Fruit fly (Drosophila melanogaster) whole organism, embryonic: ENCODE results near the gene HDAC6.
A peak's percentile ranks its signal among the peaks of the same experiment; 100 is the strongest.

Experiments used
- ATbp ChIP-seq: fragments of 200-800 bp; sonication (Bioruptor generic); optimal IDR thresholded peaks from 2 replicates; lab custom pipeline; 2017; ENCODE audit warnings: missing biosample characterization, mild to moderate bottlenecking, missing genetic modification characterization, missing genetic modification reagents
- Antp ChIP-seq: fragments of 200-800 bp; sonication (Bioruptor generic); optimal IDR thresholded peaks from 3 replicates; lab custom pipeline; 2016; ENCODE audit warnings: missing biosample characterization, missing genetic modification characterization
- Bteb2 ChIP-seq: fragments of 200-800 bp; sonication (Bioruptor generic); optimal IDR thresholded peaks from 2 replicates; lab custom pipeline; 2016; ENCODE audit warnings: missing biosample characterization, missing genetic modification characterization
- CG10979 ChIP-seq: fragments of 200-800 bp; sonication (Bioruptor generic); optimal IDR thresholded peaks from 2 replicates; lab custom pipeline; 2018; ENCODE audit warnings: missing biosample characterization, mild to moderate bottlenecking, missing genetic modification characterization, moderate library complexity
- CG1233 ChIP-seq: fragments of 200-800 bp; sonication (Bioruptor generic); optimal IDR thresholded peaks from 4 replicates; lab custom pipeline; 2018; ENCODE audit warnings: missing biosample characterization, mild to moderate bottlenecking, missing genetic modification characterization
- CG13287 ChIP-seq: fragments of 200-800 bp; sonication (Bioruptor generic); IDR thresholded peaks from 2 replicates; pipeline ENCODE4 v1.3.6; 2022; ENCODE audit warnings: missing biosample characterization, missing genetic modification characterization; ENCODE audit not compliant: partially characterized antibody
- CG14441 ChIP-seq: fragments of 200-800 bp; sonication (Bioruptor generic); IDR thresholded peaks from 2 replicates; pipeline ENCODE4 v1.3.6; 2022; ENCODE audit warnings: missing biosample characterization, missing genetic modification characterization
- CG15269 ChIP-seq: fragments of 200-800 bp; sonication (Bioruptor generic); optimal IDR thresholded peaks from 2 replicates; lab custom pipeline; 2018; ENCODE audit warnings: missing biosample characterization, mild to moderate bottlenecking, missing genetic modification characterization, moderate library complexity
- CG16813 ChIP-seq: fragments of 200-800 bp; sonication (Bioruptor generic); IDR thresholded peaks from 3 replicates; pipeline ENCODE4 v1.3.6; 2022; ENCODE audit warnings: missing biosample characterization, missing genetic modification characterization; ENCODE audit not compliant: partially characterized antibody
- CG18619 ChIP-seq: fragments of 200-800 bp; sonication (Bioruptor generic); optimal IDR thresholded peaks from 3 replicates; lab custom pipeline; 2017; ENCODE audit warnings: missing biosample characterization, mild to moderate bottlenecking, missing genetic modification characterization
- CG2678 ChIP-seq: fragments of 200-800 bp; sonication (Bioruptor generic); optimal IDR thresholded peaks from 3 replicates; lab custom pipeline; 2019; ENCODE audit warnings: missing biosample characterization, mild to moderate bottlenecking, missing genetic modification characterization, moderate library complexity
- CG2889 ChIP-seq: fragments of 200-800 bp; sonication (Bioruptor generic); IDR thresholded peaks from 3 replicates; pipeline ENCODE4 v1.3.6; 2022; ENCODE audit warnings: missing biosample characterization, missing genetic modification characterization
- CG3065 ChIP-seq: fragments of 200-800 bp; sonication (Bioruptor generic); optimal IDR thresholded peaks from 2 replicates; lab custom pipeline; 2016; ENCODE audit warnings: missing biosample characterization, missing genetic modification characterization
- CG32532 ChIP-seq: fragments of 200-800 bp; sonication (Bioruptor generic); IDR thresholded peaks from 2 replicates; pipeline ENCODE4 v1.3.6; 2022; ENCODE audit warnings: missing biosample characterization, missing genetic modification characterization
- CG34422 ChIP-seq: fragments of 200-800 bp; sonication (Bioruptor generic); IDR thresholded peaks from 3 replicates; pipeline ENCODE4 v1.3.6; 2022; ENCODE audit warnings: missing biosample characterization, missing genetic modification characterization
- CG3995 ChIP-seq: fragments of 200-800 bp; sonication (Bioruptor generic); optimal IDR thresholded peaks from 3 replicates; lab custom pipeline; 2016; ENCODE audit warnings: missing biosample characterization, missing genetic modification characterization
- CG4707 ChIP-seq: fragments of 200-800 bp; sonication (Bioruptor generic); optimal IDR thresholded peaks from 2 replicates; lab custom pipeline; 2018; ENCODE audit warnings: missing biosample characterization, mild to moderate bottlenecking, missing genetic modification characterization, moderate library complexity
- CG7928 ChIP-seq: fragments of 200-800 bp; sonication (Bioruptor generic); optimal IDR thresholded peaks from 2 replicates; lab custom pipeline; 2017; ENCODE audit warnings: missing biosample characterization, mild to moderate bottlenecking, missing genetic modification characterization
- CG9876 ChIP-seq: fragments of 200-800 bp; sonication (Bioruptor generic); optimal IDR thresholded peaks from 2 replicates; lab custom pipeline; 2016; ENCODE audit warnings: missing biosample characterization, missing genetic modification characterization
- CoRest ChIP-seq: fragments of 200-800 bp; sonication (Bioruptor generic); optimal IDR thresholded peaks from 3 replicates; lab custom pipeline; 2018; ENCODE audit warnings: missing biosample characterization, mild to moderate bottlenecking, missing genetic modification characterization, moderate library complexity
- Drgx ChIP-seq: fragments of 200-800 bp; sonication (Bioruptor generic); IDR thresholded peaks from 2 replicates; pipeline ENCODE4 v1.3.6; 2022; ENCODE audit warnings: missing biosample characterization, missing genetic modification characterization
- Eip74EF ChIP-seq, 2 experiments: fragments of 200-800 bp in 1 of 2; fragments of >200 bp in 1 of 2; sonication (Bioruptor generic) in 1 of 2; optimal IDR thresholded peaks; 2 replicates each; lab custom pipeline; 2017 to 2019; ENCODE audit warnings: missing biosample characterization in 2 of 2, missing genetic modification characterization in 2 of 2, mild to moderate bottlenecking in 1 of 2, moderate library complexity in 1 of 2
- Gsc ChIP-seq: fragments of 200-800 bp; sonication (Bioruptor generic); IDR thresholded peaks from 2 replicates; pipeline ENCODE4 v1.3.6; 2022; ENCODE audit warnings: missing biosample characterization, missing genetic modification characterization
- HHEX ChIP-seq: fragments of 200-800 bp; sonication (Bioruptor generic); optimal IDR thresholded peaks from 3 replicates; lab custom pipeline; 2017; ENCODE audit warnings: missing biosample characterization, mild to moderate bottlenecking, missing genetic modification characterization, missing genetic modification reagents
- HLH3B ChIP-seq: fragments of 200-800 bp; sonication (Bioruptor generic); IDR thresholded peaks from 2 replicates; pipeline ENCODE4 v1.3.6; 2022; ENCODE audit warnings: missing biosample characterization, missing genetic modification characterization
- Hsf ChIP-seq: fragments of 200-800 bp; sonication (Bioruptor generic); optimal IDR thresholded peaks from 3 replicates; lab custom pipeline; 2016; ENCODE audit warnings: missing biosample characterization, missing genetic modification characterization
- cato ChIP-seq: fragments of 200-800 bp; sonication (Bioruptor generic); optimal IDR thresholded peaks from 2 replicates; lab custom pipeline; 2016; ENCODE audit warnings: missing biosample characterization, missing genetic modification characterization, borderline replicate concordance
- cg ChIP-seq: fragments of 200-800 bp; sonication (Bioruptor generic); optimal IDR thresholded peaks from 3 replicates; lab custom pipeline; 2019; ENCODE audit warnings: missing biosample characterization, mild to moderate bottlenecking, missing genetic modification characterization, moderate library complexity
- ci ChIP-seq: fragments of 200-800 bp; sonication (Bioruptor generic); IDR thresholded peaks from 3 replicates; pipeline ENCODE4 v1.3.6; 2022; ENCODE audit warnings: missing biosample characterization, missing genetic modification characterization
- cwo ChIP-seq: fragments of 200-800 bp; sonication (Bioruptor generic); optimal IDR thresholded peaks from 3 replicates; lab custom pipeline; 2017; ENCODE audit warnings: missing biosample characterization, missing genetic modification characterization, mild to moderate bottlenecking, moderate library complexity, missing genetic modification reagents
- dm ChIP-seq: fragments of 200-800 bp; sonication (Bioruptor generic); optimal IDR thresholded peaks from 3 replicates; lab custom pipeline; 2016; ENCODE audit warnings: missing biosample characterization, missing genetic modification characterization
- eve ChIP-seq, 2 experiments: fragments of >200 bp; optimal IDR thresholded peaks; 2 replicates each; lab custom pipeline; 2017; ENCODE audit warnings: missing biosample characterization in 2 of 2, missing genetic modification characterization in 2 of 2
- fu2 ChIP-seq: fragments of 200-800 bp; sonication (Bioruptor generic); optimal IDR thresholded peaks from 2 replicates; lab custom pipeline; 2016; ENCODE audit warnings: missing biosample characterization, missing genetic modification characterization
- gem ChIP-seq: fragments of 200-800 bp; sonication (Bioruptor generic); optimal IDR thresholded peaks from 2 replicates; lab custom pipeline; 2019; ENCODE audit warnings: missing biosample characterization, mild to moderate bottlenecking, missing genetic modification characterization, moderate library complexity
- gsb ChIP-seq: fragments of 200-800 bp; sonication (Bioruptor generic); IDR thresholded peaks from 2 replicates; pipeline ENCODE4 v1.3.6; 2022; ENCODE audit warnings: missing biosample characterization, missing genetic modification characterization
- gt ChIP-seq: fragments of 200-800 bp; sonication (Bioruptor generic); IDR thresholded peaks from 2 replicates; pipeline ENCODE4 v1.3.6; 2022; ENCODE audit warnings: missing biosample characterization, missing genetic modification characterization
- kni ChIP-seq: fragments of 200-800 bp; sonication (Bioruptor generic); optimal IDR thresholded peaks from 3 replicates; lab custom pipeline; 2017; ENCODE audit warnings: mild to moderate bottlenecking, missing biosample characterization, missing genetic modification reagents, missing genetic modification characterization
- lov ChIP-seq, 2 experiments: fragments of 200-800 bp in 1 of 2; fragments of >200 bp in 1 of 2; sonication (Bioruptor generic) in 1 of 2; IDR thresholded peaks in 1 of 2; optimal IDR thresholded peaks in 1 of 2; 2 replicates in 1 of 2; 3 replicates in 1 of 2; pipeline versions ENCODE4 v1.3.6 to Lab custom; 2017 to 2022; ENCODE audit warnings: missing biosample characterization in 1 of 2, missing genetic modification characterization in 1 of 2
- maf-S ChIP-seq: fragments of 200-800 bp; sonication (Bioruptor generic); optimal IDR thresholded peaks from 2 replicates; lab custom pipeline; 2016; ENCODE audit warnings: missing biosample characterization, missing genetic modification characterization
- mirr ChIP-seq: fragments of 200-800 bp; sonication (Bioruptor generic); optimal IDR thresholded peaks from 3 replicates; lab custom pipeline; 2018; ENCODE audit warnings: missing biosample characterization, mild to moderate bottlenecking, missing genetic modification characterization
- nom ChIP-seq: fragments of 200-800 bp; sonication (Bioruptor generic); optimal IDR thresholded peaks from 2 replicates; lab custom pipeline; 2017; ENCODE audit warnings: missing biosample characterization, missing genetic modification characterization, mild to moderate bottlenecking, moderate library complexity, missing genetic modification reagents
- pnt ChIP-seq: fragments of 200-800 bp; sonication (Bioruptor generic); optimal IDR thresholded peaks from 3 replicates; lab custom pipeline; 2016; ENCODE audit warnings: missing biosample characterization, missing genetic modification characterization
- sens-2 ChIP-seq: fragments of 200-800 bp; sonication (Bioruptor generic); IDR thresholded peaks from 2 replicates; pipeline ENCODE4 v1.3.6; 2022; ENCODE audit warnings: missing biosample characterization, missing genetic modification characterization
- seq ChIP-seq: fragments of 200-800 bp; sonication (Bioruptor generic); IDR thresholded peaks from 2 replicates; pipeline ENCODE4 v1.3.6; 2022; ENCODE audit warnings: missing biosample characterization, missing genetic modification characterization
- sqz ChIP-seq: fragments of 200-800 bp; sonication (Bioruptor generic); optimal IDR thresholded peaks from 3 replicates; lab custom pipeline; 2018; ENCODE audit warnings: missing biosample characterization, mild to moderate bottlenecking, missing genetic modification characterization
- tin ChIP-seq: fragments of 200-800 bp; sonication (Bioruptor generic); optimal IDR thresholded peaks from 3 replicates; lab custom pipeline; 2016; ENCODE audit warnings: missing biosample characterization, missing genetic modification characterization
- zen2 ChIP-seq: fragments of 200-800 bp; sonication (Bioruptor generic); IDR thresholded peaks from 3 replicates; pipeline ENCODE4 v1.3.6; 2022; ENCODE audit warnings: missing biosample characterization, missing genetic modification characterization; ENCODE audit not compliant: partially characterized antibody
- zf30C ChIP-seq: fragments of 200-800 bp; sonication (Bioruptor generic); optimal IDR thresholded peaks from 3 replicates; lab custom pipeline; 2018; ENCODE audit warnings: missing biosample characterization, mild to moderate bottlenecking, missing genetic modification characterization

The HDAC6 gene

dm6 chrX:15383513-15384373 lies 50.6 kb downstream of the HDAC6 start (continued):
- TF ChIP-seq CG7928 (GFP tag; lab: Kevin White, UChicago) (no peak), kni (GFP tag; lab: Kevin White, UChicago) (peak; percentile 43), Gsc (GFP tag; lab: Robert Waterston, UW) (no peak), cg (peak; percentile 17), HHEX (GFP tag; lab: Kevin White, UChicago) (peak; percentile 58), Drgx (GFP tag; lab: Robert Waterston, UW) (no peak), gem (peak; percentile 77), CG2889 (GFP tag; lab: Robert Waterston, UW) (no peak), gt (GFP tag; lab: Robert Waterston, UW) (no peak), CG32532 (GFP tag; lab: Robert Waterston, UW) (no peak; the same call in 1 of the 2 replicates), CG34422 (GFP tag; lab: Robert Waterston, UW) (peak; percentile 41; the same call in 2 of the 3 replicates), Hsf (peak; percentile 31), CG1233 (no peak), sens-2 (no peak), sqz (peak; percentile 92), maf-S (no peak), CoRest (tag; lab: Kevin White, UChicago) (peak; percentile 68), dm (GFP tag; lab: Kevin White, UChicago) (no peak), mirr (no peak), pnt (no peak), seq (GFP tag; lab: Robert Waterston, UW) (peak; percentile 55; the same call in 1 of the 2 replicates), HLH3B (GFP tag; lab: Robert Waterston, UW) (peak; percentile 58), cato (no peak), Antp (no peak), CG9876 (GFP tag; lab: Kevin White, UChicago) (no peak), eve (GFP tag; optimal IDR thresholded peaks at IDR 0.05; lab: Kevin White, UChicago) (peak in 1 of 2 experiments; percentile 71), ci (GFP tag; lab: Robert Waterston, UW) (peak; percentile 49; the same call in 1 of the 3 replicates), CG16813 (GFP tag; lab: Robert Waterston, UW) (no peak), Bteb2 (GFP tag; lab: Kevin White, UChicago) (no peak), cwo (GFP tag; lab: Kevin White, UChicago) (peak; percentile 59), zf30C (GFP tag; lab: Kevin White, UChicago) (peak; percentile 68), ATbp (GFP tag; lab: Kevin White, UChicago) (peak; percentile 63), CG13287 (GFP tag; lab: Robert Waterston, UW) (no peak), CG18619 (peak; percentile 55), tin (GFP tag; lab: Kevin White, UChicago) (peak; percentile 22), lov (optimal IDR thresholded peaks at IDR 0.05; lab: Kevin White, UChicago) (no peak), lov (GFP tag; IDR thresholded peaks at IDR 0.05; lab: Robert Waterston, UW) (no peak), fu2 (GFP tag; lab: Kevin White, UChicago) (no peak), nom (GFP tag; lab: Kevin White, UChicago) (no peak), CG3995 (GFP tag; lab: Kevin White, UChicago) (no peak), CG4707 (no peak), CG10979 (tag; lab: Kevin White, UChicago) (peak; percentile 64), zen2 (GFP tag; lab: Robert Waterston, UW) (no peak), CG2678 (tag; lab: Kevin White, UChicago) (peak; percentile 77), Eip74EF (GFP tag; optimal IDR thresholded peaks at IDR 0.05; lab: Kevin White, UChicago) (peak in 1 of 2 experiments; percentile 51), CG14441 (GFP tag; lab: Robert Waterston, UW) (no peak), CG15269 (tag; lab: Kevin White, UChicago) (peak; percentile 71), gsb (GFP tag; lab: Robert Waterston, UW) (no peak), CG3065 (GFP tag; lab: Kevin White, UChicago) (no peak)
